Fruit fly (Drosophila melanogaster): ENCODE results near the gene CG4598.

Gene CG4598

DNA sequence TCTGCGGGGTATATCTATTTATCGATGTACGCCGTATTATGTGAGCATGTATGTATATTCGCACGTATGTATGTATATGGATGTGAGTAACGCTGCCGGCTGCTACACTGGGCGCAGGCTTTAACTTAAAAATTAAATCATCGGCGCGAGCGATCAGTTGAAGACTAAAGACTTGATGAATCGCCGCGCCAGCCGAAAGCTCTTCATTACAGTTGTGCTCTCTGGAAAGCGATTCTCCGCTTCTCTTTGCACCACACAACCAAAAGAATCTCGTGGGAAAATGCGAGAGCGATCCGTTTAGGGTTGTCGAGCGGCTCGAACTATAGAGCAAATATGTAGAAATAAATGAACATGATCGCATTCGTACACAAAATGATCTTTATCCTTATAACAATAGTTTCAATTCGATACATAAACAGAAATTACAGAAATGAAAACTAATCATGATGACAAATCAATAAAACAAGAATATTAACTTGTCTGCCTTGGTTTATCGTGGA, 9.9 kb upstream of the CG4598 start, which contains the start of gene CG13124 (continued):
- TF ChIP-seq CG13424 (tag; optimal IDR thresholded peaks at IDR 0.05) (peak; percentile 40), slbo (GFP tag; IDR thresholded peaks at IDR 0.05) (peak; percentile 49; the same call in 1 of the 2 replicates), CG8290 (GFP tag; optimal IDR thresholded peaks at IDR 0.05) (no peak), CG8290 (tag; optimal IDR thresholded peaks at IDR 0.05) (peak in 1 of 2 experiments; percentile 46), Bteb2 (GFP tag; optimal IDR thresholded peaks at IDR 0.05) (no peak), chinmo (GFP tag; IDR thresholded peaks at IDR 0.05; ENCODE audit: partially characterized antibody) (peak; percentile 80; the same call in 1 of the 4 replicates), mirr (GFP tag; optimal IDR thresholded peaks at IDR 0.05) (peak; percentile 57), CG18011 (GFP tag; optimal IDR thresholded peaks at IDR 0.05) (no peak), dysf (GFP tag; IDR thresholded peaks at IDR 0.05) (peak; percentile 43; the same call in 2 of the 3 replicates), Trl (optimal IDR thresholded peaks at IDR 0.05) (peak; percentile 55 to 84), Trl (GFP tag; optimal IDR thresholded peaks at IDR 0.05) (no peak), salm (tag; optimal IDR thresholded peaks at IDR 0.05) (peak; percentile 16), CG12155 (GFP tag; optimal IDR thresholded peaks at IDR 0.05) (no peak), usp (GFP tag; optimal IDR thresholded peaks at IDR 0.05) (no peak), CG14441 (GFP tag; IDR thresholded peaks at IDR 0.05) (no peak), CG12071 (GFP tag; optimal IDR thresholded peaks at IDR 0.05) (peak; percentile 38), Hsf (GFP tag; optimal IDR thresholded peaks at IDR 0.05) (no peak), NfI (GFP tag; optimal IDR thresholded peaks at IDR 0.05) (peak; percentile 32), ci (GFP tag; IDR thresholded peaks at IDR 0.05) (peak; percentile 66; the same call in 2 of the 3 replicates), Hr51 (GFP tag; optimal IDR thresholded peaks at IDR 0.05) (peak in 1 of 2 experiments; percentile 27), Chrac-16 (GFP tag; optimal IDR thresholded peaks at IDR 0.05) (no peak), CG6765 (GFP tag; optimal IDR thresholded peaks at IDR 0.05) (peak; percentile 54), CG17328 (GFP tag; IDR thresholded peaks at IDR 0.05) (peak; percentile 38; the same call in 1 of the 2 replicates), wdn (GFP tag; IDR thresholded peaks at IDR 0.05) (no peak), NC2β (GFP tag; optimal IDR thresholded peaks at IDR 0.05) (peak; percentile 7), Sox102F (GFP tag; optimal IDR thresholded peaks at IDR 0.05) (peak; percentile 4), CG13287 (GFP tag; IDR thresholded peaks at IDR 0.05; ENCODE audit: partially characterized antibody) (peak; percentile 44), CG3163 (GFP tag; optimal IDR thresholded peaks at IDR 0.05) (peak; percentile 86), trh (GFP tag; optimal IDR thresholded peaks at IDR 0.05) (no peak), HmgZ (tag; optimal IDR thresholded peaks at IDR 0.05) (peak; percentile 0), zf30C (GFP tag; optimal IDR thresholded peaks at IDR 0.05) (no peak), CG18599 (GFP tag; optimal IDR thresholded peaks at IDR 0.05) (peak; percentile 43), Bgb (GFP tag; IDR thresholded peaks at IDR 0.05; ENCODE audit: partially characterized antibody) (0 out of 2 replicates have a peak, but pooled peaks have one; percentile 16), CG32532 (GFP tag; IDR thresholded peaks at IDR 0.05) (peak; percentile 73; the same call in 1 of the 2 replicates), CG9932 (GFP tag; IDR thresholded peaks at IDR 0.05) (peak; percentile 53), CG13894 (tag; optimal IDR thresholded peaks at IDR 0.05) (peak; percentile 50), CG14014 (GFP tag; IDR thresholded peaks at IDR 0.05) (peak; percentile 24; the same call in 1 of the 2 replicates), Xrp1 (GFP tag; IDR thresholded peaks at IDR 0.05) (peak; percentile 38; the same call in 1 of the 2 replicates), ap (GFP tag; IDR thresholded peaks at IDR 0.05) (0 out of 2 replicates have a peak, but pooled peaks have one; percentile 22), CG14667 (GFP tag; IDR thresholded peaks at IDR 0.05) (no peak), unc-4 (GFP tag; IDR thresholded peaks at IDR 0.05; ENCODE audit: partially characterized antibody) (0 out of 2 replicates have a peak, but pooled peaks have one; percentile 29), CrebB (tag; optimal IDR thresholded peaks at IDR 0.05) (peak; percentile 44), eyg (GFP tag; optimal IDR thresholded peaks at IDR 0.05) (no peak), CG17568 (GFP tag; optimal IDR thresholded peaks at IDR 0.05) (peak; percentile 50), Pdp1 (GFP tag; optimal IDR thresholded peaks at IDR 0.05) (peak in 1 of 2 experiments; percentile 60), CG7745 (tag; optimal IDR thresholded peaks at IDR 0.05) (no peak), z (GFP tag; IDR thresholded peaks at IDR 0.05) (no peak), Meics (GFP tag; optimal IDR thresholded peaks at IDR 0.05) (peak; percentile 54), nom (GFP tag; optimal IDR thresholded peaks at IDR 0.05) (peak; percentile 61), sens (GFP tag) (peak; percentile 84)

Data from whole organism, embryonic.